1 fruit fly cellular context compared by ENCODE assay signal in genomic region chr3R:25646882-25647518, dm6.
TF ChIP-seq lines count a peak whose summit lies in the region.

No protein-coding gene starts in this region.

TF ChIP-seq in whole organism, embryonic, 481 proteins besides CTCF, POLR2A, EP300 and RAD21 (continued from another document and continues in another):
- peak; percentile 70 for TF ChIP-seq rib (GFP tag; IDR thresholded peaks at IDR 0.05; lab: Robert Waterston, UW)
- TF ChIP-seq CG14965 (GFP tag; optimal IDR thresholded peaks at IDR 0.05; lab: Kevin White, UChicago; ENCODE audit: borderline replicate concordance): peak; percentile 81
- TF ChIP-seq HLHmδ (GFP tag; optimal IDR thresholded peaks at IDR 0.05; lab: Kevin White, UChicago): peak; percentile 45
- peak; percentile 93 for TF ChIP-seq unc-4 (GFP tag; IDR thresholded peaks at IDR 0.05; lab: Robert Waterston, UW; ENCODE audit: partially characterized antibody)
- TF ChIP-seq wek (GFP tag; optimal IDR thresholded peaks at IDR 0.05; lab: Kevin White, UChicago): peak; percentile 74
- TF ChIP-seq Eip74EF (GFP tag; optimal IDR thresholded peaks at IDR 0.05; lab: Kevin White, UChicago): peak in 1 of 2 experiments; percentile 72
- TF ChIP-seq unpg (GFP tag; optimal IDR thresholded peaks at IDR 0.05; lab: Kevin White, UChicago): peak; percentile 90
- peak; percentile 72 for TF ChIP-seq CG8281 (tag; optimal IDR thresholded peaks at IDR 0.05; lab: Kevin White, UChicago)
- peak; percentile 73 for TF ChIP-seq Lim3 (GFP tag; IDR thresholded peaks at IDR 0.05; lab: Robert Waterston, UW)
- peak; percentile 86 for TF ChIP-seq tio (GFP tag; optimal IDR thresholded peaks at IDR 0.05; lab: Kevin White, UChicago)
- TF ChIP-seq CG11723 (GFP tag; optimal IDR thresholded peaks at IDR 0.05; lab: Kevin White, UChicago): peak; percentile 90
- TF ChIP-seq CG18619 (GFP tag; optimal IDR thresholded peaks at IDR 0.05; lab: Kevin White, UChicago): peak; percentile 90
- peak; percentile 77 for TF ChIP-seq dimm (GFP tag; IDR thresholded peaks at IDR 0.05; lab: Robert Waterston, UW)
- TF ChIP-seq oc (tag; optimal IDR thresholded peaks at IDR 0.05; lab: Kevin White, UChicago): peak; percentile 77
- TF ChIP-seq Oli (tag; optimal IDR thresholded peaks at IDR 0.05; lab: Kevin White, UChicago): peak; percentile 87
- peak; percentile 98 for TF ChIP-seq zfh2 (GFP tag; optimal IDR thresholded peaks at IDR 0.05; lab: Kevin White, UChicago)
- peak; percentile 63; the same call in 1 of the 2 replicates for TF ChIP-seq Awh (GFP tag; IDR thresholded peaks at IDR 0.05; lab: Robert Waterston, UW)
- peak; percentile 74 for TF ChIP-seq CG18476 (GFP tag; optimal IDR thresholded peaks at IDR 0.05; lab: Kevin White, UChicago)
- peak; percentile 91 for TF ChIP-seq CrebB (tag; optimal IDR thresholded peaks at IDR 0.05; lab: Kevin White, UChicago)
- TF ChIP-seq lmd (GFP tag; IDR thresholded peaks at IDR 0.05; lab: Robert Waterston, UW): peak; percentile 93
- peak; percentile 100 for TF ChIP-seq Ets65A (GFP tag; lab: Kevin White, UChicago)
- TF ChIP-seq Side (GFP tag; optimal IDR thresholded peaks at IDR 0.05; lab: Kevin White, UChicago): peak; percentile 96
- TF ChIP-seq mam (GFP tag; optimal IDR thresholded peaks at IDR 0.05; lab: Kevin White, UChicago): peak; percentile 98
- TF ChIP-seq CG3281 (GFP tag; optimal IDR thresholded peaks at IDR 0.05; lab: Kevin White, UChicago): peak; percentile 91
- peak; percentile 86 for TF ChIP-seq Sry-β (GFP tag; optimal IDR thresholded peaks at IDR 0.05; lab: Kevin White, UChicago)
- TF ChIP-seq bcd (GFP tag; optimal IDR thresholded peaks at IDR 0.05; lab: Kevin White, UChicago): peak; percentile 94
- TF ChIP-seq chm (GFP tag; IDR thresholded peaks at IDR 0.05; lab: Robert Waterston, UW): peak; percentile 78
- peak; percentile 88 for TF ChIP-seq Six4 (GFP tag; optimal IDR thresholded peaks at IDR 0.05; lab: Kevin White, UChicago)
- TF ChIP-seq NC2β (GFP tag; optimal IDR thresholded peaks at IDR 0.05; lab: Kevin White, UChicago): peak; percentile 89
- TF ChIP-seq sd (tag; optimal IDR thresholded peaks at IDR 0.05; lab: Kevin White, UChicago): peak; percentile 77
- no peak for TF ChIP-seq Hr39 (optimal IDR thresholded peaks at IDR 0.05; lab: Kevin White, UChicago)
- TF ChIP-seq ewg (GFP tag; optimal IDR thresholded peaks at IDR 0.05; lab: Kevin White, UChicago): peak; percentile 95
- peak; percentile 75 for TF ChIP-seq Jarid2 (GFP tag; optimal IDR thresholded peaks at IDR 0.05; lab: Kevin White, UChicago)
- peak; percentile 83 for TF ChIP-seq CG5953 (GFP tag; IDR thresholded peaks at IDR 0.05; lab: Robert Waterston, UW)
- peak; percentile 86 for TF ChIP-seq gcm (GFP tag; optimal IDR thresholded peaks at IDR 0.05; lab: Kevin White, UChicago)
- peak; percentile 84 for TF ChIP-seq MBD-R2 (GFP tag; IDR thresholded peaks at IDR 0.05; lab: Robert Waterston, UW)
- peak; percentile 91 for TF ChIP-seq CG14667 (GFP tag; IDR thresholded peaks at IDR 0.05; lab: Robert Waterston, UW)
- TF ChIP-seq D19B (GFP tag; optimal IDR thresholded peaks at IDR 0.05; lab: Kevin White, UChicago): peak; percentile 81
- peak; percentile 90 for TF ChIP-seq CG17328 (GFP tag; IDR thresholded peaks at IDR 0.05; lab: Robert Waterston, UW)
- peak; percentile 88 for TF ChIP-seq CG14441 (GFP tag; IDR thresholded peaks at IDR 0.05; lab: Robert Waterston, UW)
- TF ChIP-seq gro (GFP tag; optimal IDR thresholded peaks at IDR 0.05; lab: Kevin White, UChicago): peak; percentile 94
- TF ChIP-seq so (GFP tag; IDR thresholded peaks at IDR 0.05; lab: Robert Waterston, UW): peak; percentile 89
- peak; percentile 94 for TF ChIP-seq gem (tag; optimal IDR thresholded peaks at IDR 0.05; lab: Kevin White, UChicago)
- no peak for TF ChIP-seq br (optimal IDR thresholded peaks at IDR 0.05; lab: Kevin White, UChicago)
- TF ChIP-seq CG14014 (GFP tag; IDR thresholded peaks at IDR 0.05; lab: Robert Waterston, UW): peak; percentile 91
- TF ChIP-seq CG4730 (GFP tag; IDR thresholded peaks at IDR 0.05; lab: Robert Waterston, UW): peak; percentile 84
- TF ChIP-seq odd (GFP tag; optimal IDR thresholded peaks at IDR 0.05; lab: Kevin White, UChicago): peak; percentile 80
- TF ChIP-seq Aef1 (GFP tag; IDR thresholded peaks at IDR 0.05; lab: Robert Waterston, UW): peak; percentile 90
- TF ChIP-seq Mad (GFP tag; optimal IDR thresholded peaks at IDR 0.05; lab: Kevin White, UChicago): peak; percentile 92
- peak; percentile 72; the same call in 2 of the 3 replicates for TF ChIP-seq B-H1 (GFP tag; IDR thresholded peaks at IDR 0.05; lab: Robert Waterston, UW)
- peak; percentile 88 for TF ChIP-seq CG10267 (tag; optimal IDR thresholded peaks at IDR 0.05; lab: Kevin White, UChicago)
- peak; percentile 92 for TF ChIP-seq CG10654 (GFP tag; optimal IDR thresholded peaks at IDR 0.05; lab: Kevin White, UChicago)
- TF ChIP-seq Dek (tag; optimal IDR thresholded peaks at IDR 0.05; lab: Kevin White, UChicago): peak; percentile 85
- peak; percentile 81 for TF ChIP-seq Sox100B (GFP tag; optimal IDR thresholded peaks at IDR 0.05; lab: Kevin White, UChicago)
- no peak for TF ChIP-seq CG11696 (GFP tag; IDR thresholded peaks at IDR 0.05; lab: Robert Waterston, UW)
- TF ChIP-seq TFAM (GFP tag; optimal IDR thresholded peaks at IDR 0.05; lab: Kevin White, UChicago): peak; percentile 74
- peak; percentile 95 for TF ChIP-seq Dip3 (GFP tag; optimal IDR thresholded peaks at IDR 0.05; lab: Kevin White, UChicago)
- peak; percentile 97 for TF ChIP-seq CG30403 (GFP tag; optimal IDR thresholded peaks at IDR 0.05; lab: Kevin White, UChicago)
- TF ChIP-seq CG12219 (GFP tag; optimal IDR thresholded peaks at IDR 0.05; lab: Kevin White, UChicago): peak; percentile 84
- TF ChIP-seq vfl (GFP tag; optimal IDR thresholded peaks at IDR 0.05; lab: Kevin White, UChicago): peak; percentile 95
- peak; percentile 67 for TF ChIP-seq nerfin-2 (GFP tag; IDR thresholded peaks at IDR 0.05; lab: Robert Waterston, UW; ENCODE audit: partially characterized antibody)
- peak; percentile 81 for TF ChIP-seq ftz-f1 (GFP tag; optimal IDR thresholded peaks at IDR 0.05; lab: Kevin White, UChicago)
- TF ChIP-seq CG4404 (GFP tag; IDR thresholded peaks at IDR 0.05; lab: Robert Waterston, UW): peak; percentile 95
- TF ChIP-seq CG4820 (GFP tag; optimal IDR thresholded peaks at IDR 0.05; lab: Kevin White, UChicago): peak; percentile 86
- TF ChIP-seq C15 (GFP tag; IDR thresholded peaks at IDR 0.05; lab: Robert Waterston, UW): peak; percentile 77; the same call in 2 of the 3 replicates
- TF ChIP-seq CG8944 (GFP tag; optimal IDR thresholded peaks at IDR 0.05; lab: Kevin White, UChicago): peak; percentile 96
- TF ChIP-seq Trl (optimal IDR thresholded peaks at IDR 0.05; lab: Kevin White, UChicago): peak; percentile 51 to 70
- TF ChIP-seq Trl (GFP tag; optimal IDR thresholded peaks at IDR 0.05; lab: Kevin White, UChicago): peak; percentile 97
- peak; percentile 74 for TF ChIP-seq Elba2 (GFP tag; optimal IDR thresholded peaks at IDR 0.05; lab: Kevin White, UChicago)
- TF ChIP-seq Spps (tag; optimal IDR thresholded peaks at IDR 0.05; lab: Kevin White, UChicago): peak; percentile 65
- TF ChIP-seq Chrac-16 (GFP tag; optimal IDR thresholded peaks at IDR 0.05; lab: Kevin White, UChicago): peak; percentile 96
- TF ChIP-seq CG17186 (GFP tag; optimal IDR thresholded peaks at IDR 0.05; lab: Kevin White, UChicago): peak; percentile 93
- peak; percentile 74 for TF ChIP-seq Adf1 (GFP tag; IDR thresholded peaks at IDR 0.05; lab: Robert Waterston, UW)
- peak; percentile 96 for TF ChIP-seq fu2 (GFP tag; optimal IDR thresholded peaks at IDR 0.05; lab: Kevin White, UChicago)
- TF ChIP-seq slp2 (GFP tag; optimal IDR thresholded peaks at IDR 0.05; lab: Kevin White, UChicago): peak; percentile 95
- TF ChIP-seq sob (GFP tag; IDR thresholded peaks at IDR 0.05; lab: Robert Waterston, UW): peak; percentile 95
- TF ChIP-seq crol (GFP tag; IDR thresholded peaks at IDR 0.05; lab: Robert Waterston, UW): peak; percentile 55
- TF ChIP-seq CG14050 (GFP tag; IDR thresholded peaks at IDR 0.05; lab: Robert Waterston, UW): peak; percentile 80
- peak; percentile 88 for TF ChIP-seq CG6683 (GFP tag; optimal IDR thresholded peaks at IDR 0.05; lab: Kevin White, UChicago)
- TF ChIP-seq CG18764 (GFP tag; optimal IDR thresholded peaks at IDR 0.05; lab: Kevin White, UChicago): peak; percentile 87
- TF ChIP-seq Med (GFP tag; lab: Kevin White, UChicago): peak; percentile 99
- peak; percentile 67 for TF ChIP-seq CG16779 (GFP tag; IDR thresholded peaks at IDR 0.05; lab: Robert Waterston, UW)
- peak; percentile 94 for TF ChIP-seq CG13775 (GFP tag; optimal IDR thresholded peaks at IDR 0.05; lab: Kevin White, UChicago)
- TF ChIP-seq Nf-YC (tag; optimal IDR thresholded peaks at IDR 0.05; lab: Kevin White, UChicago): peak; percentile 86
- TF ChIP-seq sens-2 (GFP tag; IDR thresholded peaks at IDR 0.05; lab: Robert Waterston, UW): peak; percentile 80
- TF ChIP-seq CG3163 (GFP tag; optimal IDR thresholded peaks at IDR 0.05; lab: Kevin White, UChicago): peak; percentile 86
- TF ChIP-seq Poxn (GFP tag; IDR thresholded peaks at IDR 0.05; lab: Robert Waterston, UW): peak; percentile 79
- TF ChIP-seq jigr1 (GFP tag; IDR thresholded peaks at IDR 0.05; lab: Robert Waterston, UW): peak; percentile 83; the same call in 2 of the 3 replicates
- TF ChIP-seq CG3838 (GFP tag; optimal IDR thresholded peaks at IDR 0.05; lab: Kevin White, UChicago): peak; percentile 81
- peak; percentile 98 for TF ChIP-seq jumu (GFP tag; optimal IDR thresholded peaks at IDR 0.05; lab: Kevin White, UChicago)
- TF ChIP-seq row (GFP tag; IDR thresholded peaks at IDR 0.05; lab: Robert Waterston, UW): peak; percentile 98
- TF ChIP-seq Bteb2 (GFP tag; optimal IDR thresholded peaks at IDR 0.05; lab: Kevin White, UChicago): peak; percentile 93
- peak; percentile 76 for TF ChIP-seq ro (GFP tag; IDR thresholded peaks at IDR 0.05; lab: Robert Waterston, UW)
- TF ChIP-seq sc (optimal IDR thresholded peaks at IDR 0.05; lab: Kevin White, UChicago): no peak
- TF ChIP-seq sc (GFP tag; optimal IDR thresholded peaks at IDR 0.05; lab: Kevin White, UChicago): peak; percentile 57
- no peak for TF ChIP-seq lov (optimal IDR thresholded peaks at IDR 0.05; lab: Kevin White, UChicago)
- TF ChIP-seq lov (GFP tag; IDR thresholded peaks at IDR 0.05; lab: Robert Waterston, UW): peak; percentile 71; the same call in 1 of the 3 replicates
- TF ChIP-seq Hsf (GFP tag; optimal IDR thresholded peaks at IDR 0.05; lab: Kevin White, UChicago): peak; percentile 95
- peak; percentile 96 for TF ChIP-seq slbo (GFP tag; IDR thresholded peaks at IDR 0.05; lab: Robert Waterston, UW)
- peak; percentile 82 for TF ChIP-seq CG10274 (GFP tag; optimal IDR thresholded peaks at IDR 0.05; lab: Kevin White, UChicago)
- TF ChIP-seq CG13123 (GFP tag; optimal IDR thresholded peaks at IDR 0.05; lab: Kevin White, UChicago): peak; percentile 86
- peak; percentile 63 for TF ChIP-seq cas (GFP tag; IDR thresholded peaks at IDR 0.05; lab: Robert Waterston, UW)
- peak; percentile 68; the same call in 1 of the 3 replicates for TF ChIP-seq CG6791 (GFP tag; IDR thresholded peaks at IDR 0.05; lab: Robert Waterston, UW; ENCODE audit: partially characterized antibody)
- TF ChIP-seq CG12391 (tag; optimal IDR thresholded peaks at IDR 0.05; lab: Kevin White, UChicago): peak; percentile 95
- TF ChIP-seq peb (GFP tag; IDR thresholded peaks at IDR 0.05; lab: Robert Waterston, UW): peak; percentile 76
- TF ChIP-seq ssp (GFP tag; IDR thresholded peaks at IDR 0.05; lab: Robert Waterston, UW): peak; percentile 84
- TF ChIP-seq CG12769 (tag; optimal IDR thresholded peaks at IDR 0.05; lab: Kevin White, UChicago): peak; percentile 95
- TF ChIP-seq twi (tag; optimal IDR thresholded peaks at IDR 0.05; lab: Kevin White, UChicago): peak; percentile 89
- TF ChIP-seq disco-r (GFP tag; optimal IDR thresholded peaks at IDR 0.05; lab: Kevin White, UChicago): peak; percentile 76
- TF ChIP-seq CG4424 (GFP tag; optimal IDR thresholded peaks at IDR 0.05; lab: Kevin White, UChicago): peak; percentile 88
- TF ChIP-seq nom (GFP tag; optimal IDR thresholded peaks at IDR 0.05; lab: Kevin White, UChicago): peak; percentile 27
- peak; percentile 96 for TF ChIP-seq CG9609 (GFP tag; optimal IDR thresholded peaks at IDR 0.05; lab: Kevin White, UChicago)
- no peak for TF ChIP-seq Lpt (GFP tag; optimal IDR thresholded peaks at IDR 0.05; lab: Kevin White, UChicago)
- peak; percentile 90 for TF ChIP-seq CG10147 (GFP tag; optimal IDR thresholded peaks at IDR 0.05; lab: Kevin White, UChicago)
- no peak for TF ChIP-seq h (optimal IDR thresholded peaks at IDR 0.05; lab: Kevin White, UChicago)
- TF ChIP-seq CG3847 (GFP tag; IDR thresholded peaks at IDR 0.05; lab: Robert Waterston, UW): peak; percentile 96
- peak; percentile 78 for TF ChIP-seq cwo (GFP tag; optimal IDR thresholded peaks at IDR 0.05; lab: Kevin White, UChicago)
- peak; percentile 86 for TF ChIP-seq CG12744 (GFP tag; optimal IDR thresholded peaks at IDR 0.05; lab: Kevin White, UChicago)
- TF ChIP-seq PHDP (tag; optimal IDR thresholded peaks at IDR 0.05; lab: Kevin White, UChicago): peak; percentile 89
- TF ChIP-seq CG2875 (GFP tag; optimal IDR thresholded peaks at IDR 0.05; lab: Kevin White, UChicago): peak; percentile 79
- peak; percentile 47 for TF ChIP-seq Dref (GFP tag; IDR thresholded peaks at IDR 0.05; lab: Robert Waterston, UW)
- TF ChIP-seq wor (GFP tag; IDR thresholded peaks at IDR 0.05; lab: Robert Waterston, UW): peak; percentile 81; the same call in 1 of the 2 replicates
- peak; percentile 81 for TF ChIP-seq stwl (tag; optimal IDR thresholded peaks at IDR 0.05; lab: Kevin White, UChicago)
- peak; percentile 75; the same call in 1 of the 2 replicates for TF ChIP-seq CG17612 (GFP tag; IDR thresholded peaks at IDR 0.05; lab: Robert Waterston, UW)
- TF ChIP-seq Dbx (GFP tag; IDR thresholded peaks at IDR 0.05; lab: Robert Waterston, UW): peak; percentile 94
- TF ChIP-seq CG7556 (GFP tag; optimal IDR thresholded peaks at IDR 0.05; lab: Kevin White, UChicago): peak; percentile 91
- peak; percentile 49 for TF ChIP-seq CG10565 (GFP tag; optimal IDR thresholded peaks at IDR 0.05; lab: Kevin White, UChicago)
- TF ChIP-seq Blimp-1 (GFP tag; optimal IDR thresholded peaks at IDR 0.05; lab: Kevin White, UChicago): peak; percentile 80
- TF ChIP-seq MESR4 (GFP tag; optimal IDR thresholded peaks at IDR 0.05; lab: Kevin White, UChicago): peak; percentile 15
- TF ChIP-seq Max (GFP tag; optimal IDR thresholded peaks at IDR 0.05; lab: Kevin White, UChicago): peak; percentile 90
- peak; percentile 92 for TF ChIP-seq Dp (GFP tag; optimal IDR thresholded peaks at IDR 0.05; lab: Kevin White, UChicago)
- peak; percentile 85 for TF ChIP-seq E2f1 (GFP tag; IDR thresholded peaks at IDR 0.05; lab: Robert Waterston, UW)
